Worm (Caenorhabditis elegans): ENCODE data around the gene C33B4.5.

DNA sequence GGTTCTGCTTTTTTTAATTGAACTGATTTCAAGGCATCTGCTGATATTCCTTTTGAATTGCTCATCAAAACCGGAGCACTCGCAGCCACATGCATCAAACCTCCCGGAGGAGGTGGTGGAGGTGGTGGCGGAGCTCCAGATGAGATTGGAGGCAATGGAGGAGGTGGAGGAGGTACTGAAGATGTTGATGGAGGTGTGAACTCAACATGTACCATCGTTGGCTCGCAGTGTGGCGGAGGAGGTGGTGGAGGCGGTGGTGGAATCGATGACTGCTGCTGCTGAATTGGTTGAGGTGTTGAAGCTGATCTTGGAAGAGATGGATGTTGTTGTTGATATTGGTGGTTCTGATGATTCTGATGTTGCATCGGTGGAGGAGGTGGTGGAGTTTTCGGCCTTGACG, 3.8 kb downstream of the C33B4.5 start:
- TF ChIP-seq ztf-22 (GFP tag; optimal IDR thresholded peaks at IDR 0.05) (no peak), rcor-1 (GFP tag; IDR thresholded peaks at IDR 0.05) (no peak), snpc-4 (GFP tag; optimal IDR thresholded peaks at IDR 0.05) (no peak), snpc-4 (tag; optimal IDR thresholded peaks at IDR 0.05) (no peak), sea-2 (GFP tag; IDR thresholded peaks at IDR 0.05) (no peak), ama-1 (optimal IDR thresholded peaks at IDR 0.05) (no peak), ama-1 (GFP tag; optimal IDR thresholded peaks at IDR 0.05) (no peak), repo-1 (tag; optimal IDR thresholded peaks at IDR 0.05) (no peak)

All from whole organism, young adult.